Worm (Caenorhabditis elegans) whole organism, L3 larva: Measurements from ENCODE around the gene EGAP2.1.

Source experiments
- ama-1 ChIP-seq: fragments of 150-350 bp; optimal IDR thresholded peaks from 2 replicates; lab custom pipeline; 2018
- ceh-28 ChIP-seq: fragments of 150-350 bp; optimal IDR thresholded peaks from 2 replicates; lab custom pipeline; 2014; ENCODE audit warnings: missing biosample characterization, missing genetic modification reagents, missing genetic modification characterization
- egl-27 ChIP-seq: sonication (generic microtip); optimal IDR thresholded peaks from 4 replicates; lab custom pipeline; 2017; ENCODE audit warnings: missing biosample characterization, missing genetic modification reagents, missing genetic modification characterization
- elt-1 ChIP-seq: fragments of 150-350 bp; optimal IDR thresholded peaks from 2 replicates; lab custom pipeline; 2014; ENCODE audit warnings: missing biosample characterization, missing genetic modification characterization
- elt-2 ChIP-seq: sonication (generic microtip); optimal IDR thresholded peaks from 2 replicates; lab custom pipeline; 2016; ENCODE audit warnings: missing genetic modification reagents, mild to moderate bottlenecking, missing genetic modification characterization, missing compliant biosample characterization
- fkh-10 ChIP-seq: sonication (generic microtip); optimal IDR thresholded peaks from 2 replicates; lab custom pipeline; 2017; ENCODE audit warnings: missing biosample characterization, missing genetic modification reagents, missing genetic modification characterization
- jun-1 ChIP-seq: fragments of 150-350 bp; optimal IDR thresholded peaks from 2 replicates; lab custom pipeline; 2014; ENCODE audit warnings: missing biosample characterization, missing genetic modification reagents, missing genetic modification characterization
- lsy-12 ChIP-seq: sonication (generic microtip); optimal IDR thresholded peaks from 2 replicates; lab custom pipeline; 2016; ENCODE audit warnings: mild to moderate bottlenecking, missing genetic modification characterization, missing compliant biosample characterization
- mml-1 ChIP-seq: fragments of 150-350 bp; sonication (generic microtip); optimal IDR thresholded peaks from 3 replicates; lab custom pipeline; 2014; ENCODE audit warnings: missing biosample characterization, missing genetic modification characterization
- nfya-1 ChIP-seq: sonication (generic microtip); optimal IDR thresholded peaks from 2 replicates; lab custom pipeline; 2017; ENCODE audit warnings: missing genetic modification characterization, mild to moderate bottlenecking, missing compliant biosample characterization, antibody characterized with exemption, moderate library complexity; ENCODE audit not compliant: insufficient read depth
- nhr-23 ChIP-seq: fragments of 150-350 bp; optimal IDR thresholded peaks from 2 replicates; lab custom pipeline; 2014; ENCODE audit warnings: missing biosample characterization, missing genetic modification reagents, missing genetic modification characterization
- nhr-237 ChIP-seq: fragments of 150-350 bp; optimal IDR thresholded peaks from 2 replicates; lab custom pipeline; 2014; ENCODE audit warnings: missing biosample characterization, missing genetic modification characterization
- nhr-43 ChIP-seq: sonication (generic microtip); optimal IDR thresholded peaks from 2 replicates; lab custom pipeline; 2016; ENCODE audit warnings: mild to moderate bottlenecking, missing genetic modification characterization, missing compliant biosample characterization; ENCODE audit not compliant: poor library complexity, severe bottlenecking
- nhr-76 ChIP-seq: fragments of 150-350 bp; sonication (generic microtip); optimal IDR thresholded peaks from 5 replicates; lab custom pipeline; 2014; ENCODE audit warnings: missing biosample characterization, missing genetic modification characterization
- pha-4 ChIP-seq: fragments of 150-350 bp; optimal IDR thresholded peaks from 2 replicates; lab custom pipeline; 2014; ENCODE audit warnings: missing biosample characterization, missing genetic modification reagents, missing genetic modification characterization
- pqm-1 ChIP-seq: fragments of 150-350 bp; optimal IDR thresholded peaks from 2 replicates; lab custom pipeline; 2017; ENCODE audit warnings: missing biosample characterization, missing genetic modification characterization, inconsistent platforms
- snpc-4 ChIP-seq: fragments of 150-350 bp; optimal IDR thresholded peaks from 2 replicates; lab custom pipeline; 2014; ENCODE audit warnings: missing biosample characterization, missing genetic modification characterization
- tbx-2 ChIP-seq: sonication (generic microtip); optimal IDR thresholded peaks from 2 replicates; lab custom pipeline; 2016; ENCODE audit warnings: mild to moderate bottlenecking, missing genetic modification characterization, missing compliant biosample characterization
- unc-62 ChIP-seq: fragments of 150-350 bp; sonication (generic microtip); optimal IDR thresholded peaks from 4 replicates; lab custom pipeline; 2014; ENCODE audit warnings: missing biosample characterization, missing genetic modification reagents, missing genetic modification characterization

EGAP2.1 gene

DNA sequence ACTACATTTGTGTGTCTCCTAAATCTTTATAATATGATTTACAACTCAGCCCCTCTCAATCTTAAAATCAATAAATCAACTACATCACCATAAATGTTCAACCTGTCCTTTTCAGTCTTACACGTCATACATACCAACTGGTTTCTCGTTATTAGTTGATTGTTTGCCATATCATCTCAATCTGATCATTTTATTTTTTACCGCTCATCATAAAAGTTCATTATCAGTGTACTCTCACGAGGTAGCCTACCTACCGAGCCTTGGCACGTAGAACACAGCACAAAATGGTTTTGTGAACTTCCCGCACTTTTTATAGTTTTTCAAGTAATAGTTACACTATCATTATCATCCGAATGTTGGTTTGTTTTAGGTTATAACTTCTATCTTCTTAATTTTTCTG lies 49.9 kb downstream of the EGAP2.1 start:
- TF ChIP-seq elt-2 (tag; lab: Kevin White, UChicago) (peak; percentile 97), jun-1 (peak; percentile 62), nhr-43 (tag; lab: Kevin White, UChicago) (peak; percentile 5), elt-1 (no peak), egl-27 (tag; lab: Kevin White, UChicago) (no peak), ceh-28 (tag; lab: Kevin White, UChicago) (peak; percentile 27), mml-1 (tag; lab: Kevin White, UChicago) (no peak), nhr-76 (tag; lab: Kevin White, UChicago) (no peak), nhr-237 (tag; lab: Kevin White, UChicago) (no peak), pha-4 (tag; lab: Kevin White, UChicago) (no peak), snpc-4 (tag; lab: Kevin White, UChicago) (no peak), ama-1 (no peak), pqm-1 (tag; lab: Kevin White, UChicago) (peak; percentile 71)

ce11 chrII:5282192-5282591 lies 51.0 kb downstream of the EGAP2.1 start, which contains the start of gene pmt-1:
Gene pmt-1 (minus strand): TSS chrII:5282523.
- TF ChIP-seq ama-1 (no peak), unc-62 (GFP tag; lab: Kevin White, UChicago) (no peak), elt-2 (tag; lab: Kevin White, UChicago) (peak; percentile 78), nhr-43 (tag; lab: Kevin White, UChicago) (peak; percentile 71), nfya-1 (tag; lab: Kevin White, UChicago) (peak; percentile 11), nhr-23 (tag; lab: Kevin White, UChicago) (peak; percentile 12), tbx-2 (tag; lab: Kevin White, UChicago) (no peak), lsy-12 (peak; percentile 2), pqm-1 (tag; lab: Kevin White, UChicago) (peak; percentile 43), egl-27 (tag; lab: Kevin White, UChicago) (no peak), jun-1 (peak; percentile 28), fkh-10 (GFP tag; lab: Kevin White, UChicago) (no peak)
- TF ChIP-seq, all 47 proteins: peak for 7
